Fruit fly (Drosophila melanogaster) whole organism, adult: ENCODE data around the gene CG12523.

Source experiments
- CG11617 ChIP-seq: fragments of 200-800 bp; sonication (Bioruptor generic); optimal IDR thresholded peaks from 2 replicates; lab custom pipeline; 2017; ENCODE audit warnings: mild to moderate bottlenecking, missing biosample characterization, missing genetic modification reagents, missing genetic modification characterization
- CG12768 ChIP-seq: fragments of 200-800 bp; sonication (Bioruptor generic); optimal IDR thresholded peaks from 2 replicates; lab custom pipeline; 2017; ENCODE audit warnings: missing biosample characterization, missing genetic modification characterization, mild to moderate bottlenecking, moderate library complexity, missing genetic modification reagents
- CG14711 ChIP-seq: fragments of 200-800 bp; sonication (Bioruptor generic); optimal IDR thresholded peaks from 2 replicates; lab custom pipeline; 2018; ENCODE audit warnings: missing biosample characterization, mild to moderate bottlenecking, missing genetic modification characterization, moderate library complexity
- CG1620 ChIP-seq: fragments of 200-800 bp; sonication (Bioruptor generic); optimal IDR thresholded peaks from 2 replicates; lab custom pipeline; 2016; ENCODE audit warnings: missing biosample characterization, missing genetic modification characterization
- CG33017 ChIP-seq: fragments of 200-800 bp; sonication (Bioruptor generic); optimal IDR thresholded peaks from 2 replicates; lab custom pipeline; 2018; ENCODE audit warnings: missing biosample characterization, mild to moderate bottlenecking, missing genetic modification characterization, moderate library complexity
- CG5204 ChIP-seq: fragments of 200-800 bp; sonication (Bioruptor generic); optimal IDR thresholded peaks from 2 replicates; lab custom pipeline; 2016; ENCODE audit warnings: missing biosample characterization, missing genetic modification characterization
- CG7045 ChIP-seq: fragments of 200-800 bp; sonication (Bioruptor generic); optimal IDR thresholded peaks from 2 replicates; lab custom pipeline; 2017; ENCODE audit warnings: missing biosample characterization, mild to moderate bottlenecking, missing genetic modification characterization
- CG7101 ChIP-seq: fragments of 200-800 bp; sonication (Bioruptor generic); optimal IDR thresholded peaks from 2 replicates; lab custom pipeline; 2018; ENCODE audit warnings: missing biosample characterization, mild to moderate bottlenecking, missing genetic modification characterization, moderate library complexity
- Clk ChIP-seq: fragments of 200-800 bp; sonication (Bioruptor generic); optimal IDR thresholded peaks from 2 replicates; lab custom pipeline; 2017; ENCODE audit warnings: missing biosample characterization, missing genetic modification characterization
- Crg-1 ChIP-seq: fragments of 200-800 bp; sonication (Bioruptor generic); optimal IDR thresholded peaks from 2 replicates; lab custom pipeline; 2016; ENCODE audit warnings: missing biosample characterization, missing genetic modification characterization
- Hr96 ChIP-seq: fragments of 200-800 bp; sonication (Bioruptor generic); optimal IDR thresholded peaks from 2 replicates; lab custom pipeline; 2016; ENCODE audit warnings: missing biosample characterization, missing genetic modification characterization
- Mnt ChIP-seq: fragments of 200-800 bp; sonication (Bioruptor generic); optimal IDR thresholded peaks from 2 replicates; lab custom pipeline; 2016; ENCODE audit warnings: missing biosample characterization, mild to moderate bottlenecking, missing genetic modification characterization
- bab1 ChIP-seq: fragments of 200-800 bp; sonication (Bioruptor generic); optimal IDR thresholded peaks from 3 replicates; lab custom pipeline; 2019; ENCODE audit warnings: missing biosample characterization, mild to moderate bottlenecking, missing genetic modification characterization, moderate library complexity
- cic ChIP-seq: fragments of 200-800 bp; sonication (Bioruptor generic); optimal IDR thresholded peaks from 2 replicates; lab custom pipeline; 2017; ENCODE audit warnings: missing biosample characterization, mild to moderate bottlenecking, missing genetic modification characterization, moderate library complexity
- cnc ChIP-seq, 2 experiments: fragments of >200 bp; optimal IDR thresholded peaks; 2 replicates each; lab custom pipeline; 2017
- kay ChIP-seq: fragments of 200-800 bp; sonication (Bioruptor generic); peaks from one replicate; lab custom pipeline; 2016; ENCODE audit warnings: missing biosample characterization, missing genetic modification characterization, borderline replicate concordance
- ovo ChIP-seq: fragments of 200-800 bp; sonication (Bioruptor generic); optimal IDR thresholded peaks from 2 replicates; lab custom pipeline; 2016; ENCODE audit warnings: missing biosample characterization, missing genetic modification characterization
- pad ChIP-seq: fragments of 200-800 bp; sonication (Bioruptor generic); optimal IDR thresholded peaks from 3 replicates; lab custom pipeline; 2017; ENCODE audit warnings: missing biosample characterization, missing genetic modification characterization, mild to moderate bottlenecking, moderate library complexity, missing genetic modification reagents
- tj ChIP-seq: fragments of 200-800 bp; sonication (Bioruptor generic); optimal IDR thresholded peaks from 3 replicates; lab custom pipeline; 2017; ENCODE audit warnings: missing biosample characterization, mild to moderate bottlenecking, missing genetic modification characterization, moderate library complexity
- toe ChIP-seq: fragments of 200-800 bp; sonication (Bioruptor generic); optimal IDR thresholded peaks from 2 replicates; lab custom pipeline; 2016; ENCODE audit warnings: missing biosample characterization, missing genetic modification characterization

The CG12523 gene

DNA sequence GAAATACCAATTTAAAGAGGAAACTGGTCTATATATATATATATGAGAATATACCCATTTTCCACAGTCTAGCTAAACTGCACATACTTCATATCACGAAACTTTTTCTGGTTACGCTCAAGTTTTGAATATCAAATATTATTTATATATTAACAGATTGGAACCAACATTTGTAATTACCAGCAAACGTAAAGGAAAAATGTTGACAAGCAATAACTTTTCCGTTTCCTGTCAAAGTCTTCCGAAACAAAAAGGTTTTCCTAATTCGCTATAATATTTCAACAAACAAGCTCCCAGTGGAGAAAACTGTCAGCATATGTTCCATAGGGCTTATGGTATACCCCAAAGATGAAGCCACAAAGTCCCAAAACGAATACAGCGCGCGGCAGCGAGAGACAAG, 13.5 kb downstream of the CG12523 start, which contains the start of gene CG42831:
TSS of gene CG42831 (plus strand) at position 301 of the 400 bp plus-strand sequence.
- TF ChIP-seq CG7101 (tag; lab: Kevin White, UChicago) (no peak), cic (GFP tag; lab: Kevin White, UChicago) (no peak), CG7045 (GFP tag; lab: Kevin White, UChicago) (no peak), CG1620 (GFP tag; lab: Kevin White, UChicago) (no peak), Crg-1 (GFP tag; lab: Kevin White, UChicago) (no peak), cnc (optimal IDR thresholded peaks at IDR 0.05; lab: Kevin White, UChicago) (no peak), pad (GFP tag; lab: Kevin White, UChicago) (no peak)

DNA sequence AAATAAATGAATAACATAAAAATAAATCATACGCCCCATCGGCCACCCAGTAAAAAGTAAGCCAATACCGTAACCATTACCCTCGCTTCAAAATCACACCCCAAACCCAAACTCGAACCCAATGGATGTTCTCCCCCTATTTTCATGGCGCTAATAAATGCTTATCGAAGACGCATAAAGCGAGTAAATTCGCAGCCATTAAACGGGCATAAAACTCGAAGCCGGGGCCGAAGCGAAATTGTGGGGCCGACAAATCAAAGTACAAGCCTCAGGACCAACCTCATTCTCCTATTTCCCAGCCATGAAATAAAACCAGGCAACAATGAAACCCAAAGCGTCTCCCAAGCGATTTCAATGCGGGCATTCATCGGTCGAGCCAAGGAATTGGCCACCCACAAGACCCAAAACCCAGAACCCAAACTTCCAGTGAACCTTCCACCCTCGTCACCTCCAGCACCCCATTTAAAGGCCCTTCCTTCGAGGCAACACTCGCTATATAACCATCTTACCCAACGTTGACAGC, 14.0 kb downstream of the CG12523 start:
- TF ChIP-seq toe (GFP tag; lab: Kevin White, UChicago), result no peak
- no peak for TF ChIP-seq CG1620 (GFP tag; lab: Kevin White, UChicago)
- no peak for TF ChIP-seq Hr96 (GFP tag; lab: Kevin White, UChicago)
- no peak for TF ChIP-seq ovo
- no peak for TF ChIP-seq Clk (GFP tag; lab: Kevin White, UChicago)
- TF ChIP-seq CG11617 (GFP tag; lab: Kevin White, UChicago), result no peak
- no peak for TF ChIP-seq tj (GFP tag; lab: Kevin White, UChicago)

- TF ChIP-seq CG12768 (GFP tag; lab: Kevin White, UChicago), result no peak
- TF ChIP-seq Hr96 (GFP tag; lab: Kevin White, UChicago), result no peak
- no peak for TF ChIP-seq toe (GFP tag; lab: Kevin White, UChicago)
- TF ChIP-seq Crg-1 (GFP tag; lab: Kevin White, UChicago), result no peak
Observed at dm6 chr3L:10816703-10817531, 15.9 kb downstream of the CG12523 start.

dm6 chr3L:10817670-10818650, 17.0 kb downstream of the CG12523 start:
- TF ChIP-seq CG5204 (GFP tag; lab: Kevin White, UChicago) (no peak), kay (no peak), CG12768 (GFP tag; lab: Kevin White, UChicago) (no peak), pad (GFP tag; lab: Kevin White, UChicago) (no peak), ovo (no peak), cnc (optimal IDR thresholded peaks at IDR 0.05; lab: Kevin White, UChicago) (no peak), CG7045 (GFP tag; lab: Kevin White, UChicago) (no peak), Clk (GFP tag; lab: Kevin White, UChicago) (no peak), CG11617 (GFP tag; lab: Kevin White, UChicago) (no peak), bab1 (no peak), Mnt (GFP tag; lab: Kevin White, UChicago) (no peak), CG33017 (tag; lab: Kevin White, UChicago) (no peak), toe (GFP tag; lab: Kevin White, UChicago) (no peak), Hr96 (GFP tag; lab: Kevin White, UChicago) (no peak), CG1620 (GFP tag; lab: Kevin White, UChicago) (no peak), CG14711 (tag; lab: Kevin White, UChicago) (no peak)

DNA sequence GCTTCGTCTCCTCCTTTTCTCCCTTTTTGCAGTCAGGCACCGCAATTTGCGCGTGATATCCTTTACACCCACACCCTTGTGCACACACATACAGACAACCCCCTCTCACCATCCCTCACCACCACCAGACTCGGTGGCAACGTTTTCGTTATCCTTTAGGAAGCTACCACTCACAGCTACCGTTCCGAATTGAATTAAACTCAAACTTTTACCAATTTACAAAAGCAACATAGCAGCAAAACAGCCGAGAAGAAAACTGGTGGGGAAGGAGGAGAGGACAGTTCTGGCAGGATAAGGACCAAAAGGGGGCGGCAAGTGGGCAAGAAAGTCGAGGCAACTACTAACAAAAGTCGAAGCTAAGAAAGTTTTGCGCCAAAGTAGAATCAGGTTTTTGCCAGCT, 20.5 kb downstream of the CG12523 start:
- TF ChIP-seq pad (GFP tag; lab: Kevin White, UChicago) (no peak), CG1620 (GFP tag; lab: Kevin White, UChicago) (no peak), CG12768 (GFP tag; lab: Kevin White, UChicago) (no peak), ovo (no peak), bab1 (no peak), Mnt (GFP tag; lab: Kevin White, UChicago) (no peak), cic (GFP tag; lab: Kevin White, UChicago) (no peak), toe (GFP tag; lab: Kevin White, UChicago) (no peak), CG33017 (tag; lab: Kevin White, UChicago) (no peak), CG7045 (GFP tag; lab: Kevin White, UChicago) (no peak), CG5204 (GFP tag; lab: Kevin White, UChicago) (no peak), tj (GFP tag; lab: Kevin White, UChicago) (no peak), CG14711 (tag; lab: Kevin White, UChicago) (no peak), CG11617 (GFP tag; lab: Kevin White, UChicago) (no peak), Clk (GFP tag; lab: Kevin White, UChicago) (no peak), Hr96 (GFP tag; lab: Kevin White, UChicago) (no peak), CG7101 (tag; lab: Kevin White, UChicago) (no peak), kay (no peak), Crg-1 (GFP tag; lab: Kevin White, UChicago) (no peak)
